Worm (Caenorhabditis elegans) whole organism, L3 larva: ENCODE results near the gene Y105C5A.1272.
"Not testable (repeated sequence)": the region's sequence is repeated elsewhere in the genome, so short reads cannot be mapped to it uniquely, and the experiment has no call there.

ENCODE experiments used
- R02D3.7 ChIP-seq: fragments of 150-350 bp; optimal IDR thresholded peaks from 2 replicates; lab custom pipeline; 2014; ENCODE audit warnings: missing biosample characterization, missing genetic modification characterization
- ZK546.5 ChIP-seq: sonication (generic microtip); optimal IDR thresholded peaks from 2 replicates; lab custom pipeline; 2017; ENCODE audit warnings: missing biosample characterization, missing genetic modification characterization
- ama-1 ChIP-seq: fragments of 150-350 bp; optimal IDR thresholded peaks from 2 replicates; lab custom pipeline; 2018
- ceh-82 ChIP-seq: fragments of 150-350 bp; optimal IDR thresholded peaks from 2 replicates; lab custom pipeline; 2014; ENCODE audit warnings: missing biosample characterization, missing genetic modification characterization
- ceh-9 ChIP-seq: sonication (generic microtip); optimal IDR thresholded peaks from 2 replicates; lab custom pipeline; 2018; ENCODE audit warnings: missing biosample characterization, missing genetic modification characterization
- egl-27 ChIP-seq: sonication (generic microtip); optimal IDR thresholded peaks from 4 replicates; lab custom pipeline; 2017; ENCODE audit warnings: missing biosample characterization, missing genetic modification reagents, missing genetic modification characterization
- egl-5 ChIP-seq: fragments of 150-350 bp; optimal IDR thresholded peaks from 2 replicates; lab custom pipeline; 2017; ENCODE audit warnings: missing biosample characterization, missing genetic modification reagents, missing genetic modification characterization, inconsistent platforms
- elt-1 ChIP-seq: fragments of 150-350 bp; optimal IDR thresholded peaks from 2 replicates; lab custom pipeline; 2014; ENCODE audit warnings: missing biosample characterization, missing genetic modification characterization
- elt-3 ChIP-seq, 3 experiments: fragments of 150-350 bp in 1 of 3; sonication (generic microtip) in 2 of 3; optimal IDR thresholded peaks; 2 replicates in 2 of 3; 4 replicates in 1 of 3; lab custom pipeline; 2014 to 2017; ENCODE audit warnings: missing biosample characterization in 3 of 3, missing genetic modification characterization in 3 of 3
- eor-1 ChIP-seq, 2 experiments: fragments of 150-350 bp; optimal IDR thresholded peaks; 2 replicates each; lab custom pipeline; 2014 to 2018; ENCODE audit warnings: missing biosample characterization in 2 of 2, missing genetic modification characterization in 2 of 2
- fkh-2 ChIP-seq: fragments of 150-350 bp; optimal IDR thresholded peaks from 2 replicates; lab custom pipeline; 2014; ENCODE audit warnings: missing biosample characterization, missing genetic modification reagents, missing genetic modification characterization
- lin-39 ChIP-seq: fragments of 150-350 bp; optimal IDR thresholded peaks from 2 replicates; lab custom pipeline; 2018; ENCODE audit warnings: missing biosample characterization, missing genetic modification reagents, missing genetic modification characterization
- lsy-12 ChIP-seq: sonication (generic microtip); optimal IDR thresholded peaks from 2 replicates; lab custom pipeline; 2016; ENCODE audit warnings: mild to moderate bottlenecking, missing genetic modification characterization, missing compliant biosample characterization
- mdl-1 ChIP-seq: fragments of 150-350 bp; optimal IDR thresholded peaks from 2 replicates; lab custom pipeline; 2014; ENCODE audit warnings: missing biosample characterization, missing genetic modification characterization
- mml-1 ChIP-seq: fragments of 150-350 bp; sonication (generic microtip); optimal IDR thresholded peaks from 3 replicates; lab custom pipeline; 2014; ENCODE audit warnings: missing biosample characterization, missing genetic modification characterization
- nfya-1 ChIP-seq: sonication (generic microtip); optimal IDR thresholded peaks from 2 replicates; lab custom pipeline; 2017; ENCODE audit warnings: missing genetic modification characterization, mild to moderate bottlenecking, missing compliant biosample characterization, antibody characterized with exemption, moderate library complexity; ENCODE audit not compliant: insufficient read depth
- nhr-11 ChIP-seq: fragments of 150-350 bp; optimal IDR thresholded peaks from 2 replicates; lab custom pipeline; 2014; ENCODE audit warnings: missing biosample characterization, missing genetic modification characterization
- nhr-12 ChIP-seq: fragments of 150-350 bp; optimal IDR thresholded peaks from 2 replicates; lab custom pipeline; 2014; ENCODE audit warnings: missing biosample characterization, missing genetic modification characterization
- nhr-23 ChIP-seq: fragments of 150-350 bp; optimal IDR thresholded peaks from 2 replicates; lab custom pipeline; 2014; ENCODE audit warnings: missing biosample characterization, missing genetic modification reagents, missing genetic modification characterization
- nhr-237 ChIP-seq: fragments of 150-350 bp; optimal IDR thresholded peaks from 2 replicates; lab custom pipeline; 2014; ENCODE audit warnings: missing biosample characterization, missing genetic modification characterization
- nhr-25 ChIP-seq: sonication (generic microtip); optimal IDR thresholded peaks from 2 replicates; lab custom pipeline; 2017; ENCODE audit warnings: missing biosample characterization, missing genetic modification characterization
- nhr-28 ChIP-seq: fragments of 150-350 bp; optimal IDR thresholded peaks from 2 replicates; lab custom pipeline; 2014; ENCODE audit warnings: missing biosample characterization, missing genetic modification characterization
- nhr-67 ChIP-seq: fragments of 150-350 bp; optimal IDR thresholded peaks from 2 replicates; lab custom pipeline; 2014; ENCODE audit warnings: missing biosample characterization, missing genetic modification characterization
- nhr-76 ChIP-seq: fragments of 150-350 bp; sonication (generic microtip); optimal IDR thresholded peaks from 5 replicates; lab custom pipeline; 2014; ENCODE audit warnings: missing biosample characterization, missing genetic modification characterization
- nhr-77 ChIP-seq: fragments of 150-350 bp; optimal IDR thresholded peaks from 2 replicates; lab custom pipeline; 2014; ENCODE audit warnings: missing biosample characterization, missing genetic modification characterization
- pha-4 ChIP-seq: fragments of 150-350 bp; optimal IDR thresholded peaks from 2 replicates; lab custom pipeline; 2014; ENCODE audit warnings: missing biosample characterization, missing genetic modification reagents, missing genetic modification characterization
- pqm-1 ChIP-seq: fragments of 150-350 bp; optimal IDR thresholded peaks from 2 replicates; lab custom pipeline; 2017; ENCODE audit warnings: missing biosample characterization, missing genetic modification characterization, inconsistent platforms
- sea-2 ChIP-seq: fragments of 150-350 bp; sonication (generic microtip); optimal IDR thresholded peaks from 4 replicates; lab custom pipeline; 2014; ENCODE audit warnings: missing biosample characterization, missing genetic modification reagents, missing genetic modification characterization
- snpc-4 ChIP-seq: fragments of 150-350 bp; optimal IDR thresholded peaks from 2 replicates; lab custom pipeline; 2014; ENCODE audit warnings: missing biosample characterization, missing genetic modification characterization
- tbx-2 ChIP-seq: sonication (generic microtip); optimal IDR thresholded peaks from 2 replicates; lab custom pipeline; 2016; ENCODE audit warnings: mild to moderate bottlenecking, missing genetic modification characterization, missing compliant biosample characterization
- unc-62 ChIP-seq: fragments of 150-350 bp; sonication (generic microtip); optimal IDR thresholded peaks from 4 replicates; lab custom pipeline; 2014; ENCODE audit warnings: missing biosample characterization, missing genetic modification reagents, missing genetic modification characterization
- zag-1 ChIP-seq: fragments of 150-350 bp; optimal IDR thresholded peaks from 2 replicates; lab custom pipeline; 2014; ENCODE audit warnings: missing biosample characterization, missing genetic modification characterization
- ztf-11 ChIP-seq: fragments of 150-350 bp; optimal IDR thresholded peaks from 2 replicates; lab custom pipeline; 2014; ENCODE audit warnings: missing biosample characterization, missing genetic modification characterization
- ztf-4 ChIP-seq: fragments of 150-350 bp; optimal IDR thresholded peaks from 2 replicates; lab custom pipeline; 2014; ENCODE audit warnings: missing biosample characterization, missing genetic modification characterization

Y105C5A.1272 gene

ce11 chrIV:15616971-15617370, 29.8 kb upstream of the Y105C5A.1272 start, which contains the start of gene Y105C5A.8:
Y105C5A.8 (minus strand) TSS chrIV:15617071.
- TF ChIP-seq unc-62, result no peak
- no peak for TF ChIP-seq ZK546.5
- TF ChIP-seq nhr-28 (tag; lab: Kevin White, UChicago), result no peak
- TF ChIP-seq nhr-67, result no peak
- TF ChIP-seq nhr-25 (tag; lab: Kevin White, UChicago), result no peak
- no peak for TF ChIP-seq tbx-2 (tag; lab: Kevin White, UChicago)
- TF ChIP-seq egl-5 (tag; lab: Kevin White, UChicago), result no peak
- no peak for TF ChIP-seq zag-1
- no peak for TF ChIP-seq egl-27 (tag; lab: Kevin White, UChicago)
- TF ChIP-seq pqm-1, result no peak

- TF ChIP-seq snpc-4 (tag; lab: Kevin White, UChicago) (no peak), nhr-76 (no peak), mml-1 (no peak), fkh-2 (tag; lab: Kevin White, UChicago) (no peak), nhr-77 (tag; lab: Kevin White, UChicago) (no peak), nhr-11 (tag; lab: Kevin White, UChicago) (no peak), ama-1 (lab: Kevin White, UChicago) (no peak), nhr-28 (tag; lab: Kevin White, UChicago) (no peak)
- TF ChIP-seq, all 47 proteins: peak for 0
Observed at ce11 chrIV:15617667-15618066, 29.1 kb upstream of the Y105C5A.1272 start.

- TF ChIP-seq egl-27 (tag; lab: Kevin White, UChicago) (no peak), ceh-9 (tag; lab: Kevin White, UChicago) (no peak), ceh-82 (tag; lab: Kevin White, UChicago) (no peak), pqm-1 (no peak), ZK546.5 (no peak), elt-3 (tag; optimal IDR thresholded peaks at IDR 0.05; lab: Kevin White, UChicago) (no peak), nhr-12 (no peak), nhr-77 (tag; lab: Kevin White, UChicago) (no peak), nhr-76 (no peak), sea-2 (GFP tag; lab: Kevin White, UChicago) (no peak), eor-1 (tag; optimal IDR thresholded peaks at IDR 0.05; lab: Kevin White, UChicago) (no peak), ztf-11 (tag; lab: Kevin White, UChicago) (no peak), mdl-1 (tag; lab: Kevin White, UChicago) (no peak), nhr-11 (tag; lab: Kevin White, UChicago) (no peak), pha-4 (tag; lab: Kevin White, UChicago) (no peak), nhr-28 (tag; lab: Kevin White, UChicago) (no peak), ztf-4 (tag; lab: Kevin White, UChicago) (no peak), ama-1 (lab: Kevin White, UChicago) (no peak)
Observed at ce11 chrIV:15631217-15631616, 15.6 kb upstream of the Y105C5A.1272 start, which contains the start of gene Y105C5A.9. Y105C5A.9 (plus strand) TSS chrIV:15631517.

ce11 chrIV:15634240-15634789, 12.5 kb upstream of the Y105C5A.1272 start, which contains the start of gene Y105C5A.1274:
Y105C5A.1274 (plus strand) TSS chrIV:15634739.
- TF ChIP-seq nfya-1 (tag; lab: Kevin White, UChicago), result peak; percentile 30

ce11 chrIV:15635462-15635861, 11.3 kb upstream of the Y105C5A.1272 start, which contains the start of gene Y105C5A.10:
Y105C5A.10 (plus strand) TSS chrIV:15635762.
- not testable (repeated sequence) for TF ChIP-seq nhr-28 (tag; lab: Kevin White, UChicago); R02D3.7; ztf-4 (tag; lab: Kevin White, UChicago)

ce11 chrIV:15639223-15639622, 7.6 kb upstream of the Y105C5A.1272 start:
- TF ChIP-seq fkh-2 (tag; lab: Kevin White, UChicago) (no peak), mdl-1 (tag; lab: Kevin White, UChicago) (no peak), egl-27 (tag; lab: Kevin White, UChicago) (no peak), ZK546.5 (no peak), R02D3.7 (no peak), lin-39 (no peak), elt-1 (tag; lab: Kevin White, UChicago) (no peak), tbx-2 (tag; lab: Kevin White, UChicago) (no peak), lsy-12 (tag; lab: Kevin White, UChicago) (no peak), eor-1 (tag; optimal IDR thresholded peaks at IDR 0.05; lab: Kevin White, UChicago) (no peak), nhr-237 (no peak), egl-5 (tag; lab: Kevin White, UChicago) (no peak), pqm-1 (no peak), nhr-23 (tag; lab: Kevin White, UChicago) (no peak)
